Fruit fly (Drosophila melanogaster) whole organism, embryonic: ENCODE data around the gene CG12056.

Source experiments
- Abd-B ChIP-seq: fragments of 200-800 bp; sonication (Bioruptor generic); optimal IDR thresholded peaks from 2 replicates; lab custom pipeline; 2018; ENCODE audit warnings: missing biosample characterization, mild to moderate bottlenecking, missing genetic modification characterization, moderate library complexity
- CG10565 ChIP-seq: fragments of 200-800 bp; sonication (Bioruptor generic); optimal IDR thresholded peaks from 3 replicates; lab custom pipeline; 2016; ENCODE audit warnings: missing biosample characterization, mild to moderate bottlenecking, missing genetic modification characterization
- CG10959 ChIP-seq: fragments of 200-800 bp; sonication (Bioruptor generic); IDR thresholded peaks from 2 replicates; pipeline ENCODE4 v1.3.6; 2022; ENCODE audit warnings: missing biosample characterization, missing genetic modification characterization
- CG11398 ChIP-seq: fragments of 200-800 bp; sonication (Bioruptor generic); optimal IDR thresholded peaks from 2 replicates; lab custom pipeline; 2016; ENCODE audit warnings: missing biosample characterization, missing genetic modification characterization
- CG12299 ChIP-seq: fragments of 200-800 bp; sonication (Bioruptor generic); optimal IDR thresholded peaks from 2 replicates; lab custom pipeline; 2018; ENCODE audit warnings: missing biosample characterization, mild to moderate bottlenecking, missing genetic modification characterization
- CG12769 ChIP-seq: fragments of 200-800 bp; sonication (Bioruptor generic); optimal IDR thresholded peaks from 2 replicates; lab custom pipeline; 2019; ENCODE audit warnings: missing biosample characterization, mild to moderate bottlenecking, missing genetic modification characterization, moderate library complexity
- CG13123 ChIP-seq: fragments of 200-800 bp; sonication (Bioruptor generic); optimal IDR thresholded peaks from 2 replicates; lab custom pipeline; 2016; ENCODE audit warnings: missing biosample characterization, missing genetic modification characterization
- CG15696 ChIP-seq: fragments of 200-800 bp; sonication (Bioruptor generic); optimal IDR thresholded peaks from 2 replicates; lab custom pipeline; 2019; ENCODE audit warnings: missing biosample characterization, mild to moderate bottlenecking, missing genetic modification characterization, moderate library complexity
- CG17186 ChIP-seq: fragments of 200-800 bp; sonication (Bioruptor generic); optimal IDR thresholded peaks from 3 replicates; lab custom pipeline; 2017; ENCODE audit warnings: missing biosample characterization, missing genetic modification reagents, missing genetic modification characterization
- CG17359 ChIP-seq: fragments of 200-800 bp; sonication (Bioruptor generic); optimal IDR thresholded peaks from 3 replicates; lab custom pipeline; 2018; ENCODE audit warnings: missing biosample characterization, mild to moderate bottlenecking, missing genetic modification characterization, moderate library complexity
- CG17361 ChIP-seq: fragments of 200-800 bp; sonication (Bioruptor generic); IDR thresholded peaks from 3 replicates; pipeline ENCODE4 v1.3.6; 2022; ENCODE audit warnings: missing biosample characterization, missing genetic modification characterization
- CG2120 ChIP-seq: fragments of 200-800 bp; sonication (Bioruptor generic); optimal IDR thresholded peaks from 3 replicates; lab custom pipeline; 2016; ENCODE audit warnings: missing biosample characterization, missing genetic modification characterization
- CG30431 ChIP-seq: fragments of 200-800 bp; sonication (Bioruptor generic); optimal IDR thresholded peaks from 2 replicates; lab custom pipeline; 2017; ENCODE audit warnings: missing biosample characterization, missing genetic modification characterization
- CG31441 ChIP-seq: fragments of 200-800 bp; sonication (Bioruptor generic); IDR thresholded peaks from 2 replicates; pipeline ENCODE4 v1.3.6; 2022; ENCODE audit warnings: missing biosample characterization, missing genetic modification characterization
- CG3726 ChIP-seq: fragments of 200-800 bp; sonication (Bioruptor generic); IDR thresholded peaks from 3 replicates; pipeline ENCODE4, ENCODE4 v1.3.6; 2022; ENCODE audit warnings: missing biosample characterization, missing genetic modification characterization
- CG3838 ChIP-seq: fragments of 200-800 bp; sonication (Bioruptor generic); optimal IDR thresholded peaks from 3 replicates; lab custom pipeline; 2016; ENCODE audit warnings: missing biosample characterization, missing genetic modification characterization
- CG7745 ChIP-seq: fragments of 200-800 bp; sonication (Bioruptor generic); optimal IDR thresholded peaks from 2 replicates; lab custom pipeline; 2018; ENCODE audit warnings: missing biosample characterization, mild to moderate bottlenecking, missing genetic modification characterization, moderate library complexity
- CG8290 ChIP-seq, 3 experiments: fragments of 200-800 bp; sonication (Bioruptor generic); optimal IDR thresholded peaks; 2 replicates each; lab custom pipeline; 2016 to 2019; ENCODE audit warnings: missing biosample characterization in 3 of 3, missing genetic modification characterization in 3 of 3, mild to moderate bottlenecking in 2 of 3, moderate library complexity in 1 of 3
- CoRest ChIP-seq: fragments of 200-800 bp; sonication (Bioruptor generic); optimal IDR thresholded peaks from 3 replicates; lab custom pipeline; 2018; ENCODE audit warnings: missing biosample characterization, mild to moderate bottlenecking, missing genetic modification characterization, moderate library complexity
- Dip2 ChIP-seq: fragments of 200-800 bp; sonication (Bioruptor generic); IDR thresholded peaks from 2 replicates; pipeline ENCODE4 v1.3.6; 2022; ENCODE audit warnings: missing biosample characterization, missing genetic modification characterization
- Dp ChIP-seq: fragments of 200-800 bp; sonication (Bioruptor generic); optimal IDR thresholded peaks from 2 replicates; lab custom pipeline; 2018; ENCODE audit warnings: missing biosample characterization, mild to moderate bottlenecking, missing genetic modification characterization, moderate library complexity
- Ets97D ChIP-seq: fragments of 200-800 bp; sonication (Bioruptor generic); optimal IDR thresholded peaks from 3 replicates; lab custom pipeline; 2016; ENCODE audit warnings: missing biosample characterization, missing genetic modification characterization
- Gsc ChIP-seq: fragments of 200-800 bp; sonication (Bioruptor generic); IDR thresholded peaks from 2 replicates; pipeline ENCODE4 v1.3.6; 2022; ENCODE audit warnings: missing biosample characterization, missing genetic modification characterization
- HmgD ChIP-seq: fragments of 200-800 bp; sonication (Bioruptor generic); optimal IDR thresholded peaks from 3 replicates; lab custom pipeline; 2016; ENCODE audit warnings: missing biosample characterization, missing genetic modification characterization
- MTF-1 ChIP-seq: fragments of 200-800 bp; sonication (Bioruptor generic); optimal IDR thresholded peaks from 2 replicates; lab custom pipeline; 2018; ENCODE audit warnings: missing biosample characterization, mild to moderate bottlenecking, missing genetic modification characterization, borderline replicate concordance
- Mes4 ChIP-seq: fragments of 200-800 bp; sonication (Bioruptor generic); optimal IDR thresholded peaks from 2 replicates; lab custom pipeline; 2016; ENCODE audit warnings: missing biosample characterization, missing genetic modification characterization
- Myb ChIP-seq: fragments of 200-800 bp; sonication (Bioruptor generic); optimal IDR thresholded peaks from 2 replicates; lab custom pipeline; 2016; ENCODE audit warnings: missing biosample characterization, missing genetic modification characterization
- Poxn ChIP-seq: fragments of 200-800 bp; sonication (Bioruptor generic); IDR thresholded peaks from 2 replicates; pipeline ENCODE4 v1.3.6; 2022; ENCODE audit warnings: missing biosample characterization, missing genetic modification characterization
- Spps ChIP-seq: fragments of 200-800 bp; sonication (Bioruptor generic); optimal IDR thresholded peaks from 2 replicates; lab custom pipeline; 2018; ENCODE audit warnings: missing biosample characterization, mild to moderate bottlenecking, missing genetic modification characterization
- TFAM ChIP-seq: fragments of 200-800 bp; sonication (Bioruptor generic); optimal IDR thresholded peaks from 2 replicates; lab custom pipeline; 2017; ENCODE audit warnings: missing biosample characterization, missing genetic modification characterization, inconsistent platforms
- ab ChIP-seq: fragments of 200-800 bp; sonication (Bioruptor generic); optimal IDR thresholded peaks from 2 replicates; lab custom pipeline; 2016; ENCODE audit warnings: missing biosample characterization, missing genetic modification characterization
- ap ChIP-seq: fragments of 200-800 bp; sonication (Bioruptor generic); IDR thresholded peaks from 2 replicates; pipeline ENCODE4 v1.3.6; 2022; ENCODE audit warnings: missing biosample characterization, missing genetic modification characterization
- bab2 ChIP-seq: fragments of 200-800 bp; sonication (Bioruptor generic); optimal IDR thresholded peaks from 2 replicates; lab custom pipeline; 2016; ENCODE audit warnings: missing biosample characterization, missing genetic modification characterization
- br ChIP-seq: fragments of >200 bp; optimal IDR thresholded peaks from 2 replicates; lab custom pipeline; 2017
- bsh ChIP-seq, 2 experiments: fragments of 200-800 bp; sonication (Bioruptor generic); optimal IDR thresholded peaks; 2 replicates each; lab custom pipeline; 2017 to 2018; ENCODE audit warnings: mild to moderate bottlenecking in 2 of 2, missing biosample characterization in 2 of 2, missing genetic modification characterization in 2 of 2, moderate library complexity in 1 of 2
- chinmo ChIP-seq: fragments of 200-800 bp; sonication (Bioruptor generic); IDR thresholded peaks from 4 replicates; pipeline ENCODE4 v1.3.6; 2022; ENCODE audit warnings: missing biosample characterization, missing genetic modification characterization; ENCODE audit not compliant: partially characterized antibody
- crol ChIP-seq: fragments of 200-800 bp; sonication (Bioruptor generic); IDR thresholded peaks from 2 replicates; pipeline ENCODE4 v1.3.6; 2022; ENCODE audit warnings: missing biosample characterization, missing genetic modification characterization
- dmrt11E ChIP-seq: fragments of 200-800 bp; sonication (Bioruptor generic); optimal IDR thresholded peaks from 3 replicates; lab custom pipeline; 2018; ENCODE audit warnings: missing biosample characterization, mild to moderate bottlenecking, missing genetic modification characterization, moderate library complexity
- exex ChIP-seq: fragments of 200-800 bp; sonication (Bioruptor generic); optimal IDR thresholded peaks from 4 replicates; lab custom pipeline; 2018; ENCODE audit warnings: missing biosample characterization, mild to moderate bottlenecking, missing genetic modification characterization, moderate library complexity
- gce ChIP-seq: fragments of 200-800 bp; sonication (Bioruptor generic); IDR thresholded peaks from 3 replicates; pipeline ENCODE4 v1.3.6; 2022; ENCODE audit warnings: missing biosample characterization, missing genetic modification characterization
- gfzf ChIP-seq: fragments of 200-800 bp; sonication (Bioruptor generic); optimal IDR thresholded peaks from 2 replicates; lab custom pipeline; 2016; ENCODE audit warnings: missing biosample characterization, mild to moderate bottlenecking, missing genetic modification characterization, moderate library complexity
- insv ChIP-seq, 2 experiments: fragments of 200-800 bp; sonication (Bioruptor generic); optimal IDR thresholded peaks; 3 replicates each; lab custom pipeline; 2016 to 2018; ENCODE audit warnings: missing biosample characterization in 2 of 2, missing genetic modification characterization in 2 of 2
- kni ChIP-seq: fragments of 200-800 bp; sonication (Bioruptor generic); optimal IDR thresholded peaks from 3 replicates; lab custom pipeline; 2017; ENCODE audit warnings: mild to moderate bottlenecking, missing biosample characterization, missing genetic modification reagents, missing genetic modification characterization
- lmd ChIP-seq: fragments of 200-800 bp; sonication (Bioruptor generic); IDR thresholded peaks from 2 replicates; pipeline ENCODE4 v1.3.6; 2022; ENCODE audit warnings: missing biosample characterization, missing genetic modification characterization
- org-1 ChIP-seq: fragments of 200-800 bp; sonication (Bioruptor generic); optimal IDR thresholded peaks from 2 replicates; lab custom pipeline; 2017; ENCODE audit warnings: missing biosample characterization, missing genetic modification characterization
- phol ChIP-seq: fragments of 200-800 bp; sonication (Bioruptor generic); optimal IDR thresholded peaks from 3 replicates; lab custom pipeline; 2018; ENCODE audit warnings: missing biosample characterization, mild to moderate bottlenecking, missing genetic modification characterization, moderate library complexity
- pita ChIP-seq: fragments of 200-800 bp; sonication (Bioruptor generic); optimal IDR thresholded peaks from 2 replicates; lab custom pipeline; 2017; ENCODE audit warnings: missing biosample characterization, mild to moderate bottlenecking, missing genetic modification characterization
- salm ChIP-seq: fragments of 200-800 bp; sonication (Bioruptor generic); optimal IDR thresholded peaks from 2 replicates; lab custom pipeline; 2018; ENCODE audit warnings: missing biosample characterization, mild to moderate bottlenecking, missing genetic modification characterization
- scrt ChIP-seq: fragments of 200-800 bp; sonication (Bioruptor generic); optimal IDR thresholded peaks from 2 replicates; lab custom pipeline; 2018; ENCODE audit warnings: missing biosample characterization, mild to moderate bottlenecking, missing genetic modification characterization, moderate library complexity
- sens ChIP-seq: fragments of 200-800 bp; sonication (Bioruptor generic); peaks from one replicate; lab custom pipeline; 2016; ENCODE audit warnings: missing biosample characterization, missing genetic modification characterization
- vvl ChIP-seq: fragments of 200-800 bp; sonication (Bioruptor generic); IDR thresholded peaks from 2 replicates; pipeline ENCODE4 v1.3.6; 2022; ENCODE audit warnings: missing biosample characterization, missing genetic modification characterization

Gene CG12056

DNA sequence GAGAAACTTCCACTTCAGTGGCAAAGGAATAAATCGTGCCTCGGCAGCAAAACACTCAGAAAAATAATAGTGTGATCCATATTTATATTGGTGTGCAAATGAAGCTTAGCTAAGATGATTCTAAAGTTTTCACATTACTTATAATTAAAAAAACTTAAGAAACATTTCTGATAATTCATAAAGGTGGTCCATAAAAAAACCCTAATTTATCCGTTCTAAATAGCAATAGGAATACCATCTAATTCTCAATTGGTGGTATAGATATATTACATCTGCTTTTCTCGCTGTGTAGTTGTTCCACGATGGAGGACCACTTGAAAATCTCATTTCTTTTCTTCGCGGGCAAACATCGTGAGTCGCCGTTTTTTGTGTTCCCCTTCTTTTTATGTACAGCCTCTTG, 37.3 kb upstream of the CG12056 start (continued):
- TF ChIP-seq CG17186 (no peak), Dp (GFP tag; lab: Kevin White, UChicago) (no peak), salm (tag; lab: Kevin White, UChicago) (no peak), CG10959 (GFP tag; lab: Robert Waterston, UW) (peak; percentile 36; the same call in 1 of the 2 replicates), Mes4 (GFP tag; lab: Kevin White, UChicago) (no peak), CG10565 (no peak), CG13123 (GFP tag; lab: Kevin White, UChicago) (no peak), Gsc (GFP tag; lab: Robert Waterston, UW) (no peak), dmrt11E (tag; lab: Kevin White, UChicago) (peak; percentile 64), gce (GFP tag; lab: Robert Waterston, UW) (no peak), chinmo (GFP tag; lab: Robert Waterston, UW) (no peak), CG8290 (GFP tag; optimal IDR thresholded peaks at IDR 0.05; lab: Kevin White, UChicago) (no peak), CG8290 (tag; optimal IDR thresholded peaks at IDR 0.05; lab: Kevin White, UChicago) (no peak), CG30431 (GFP tag; lab: Kevin White, UChicago) (no peak), HmgD (GFP tag; lab: Kevin White, UChicago) (no peak), TFAM (GFP tag; lab: Kevin White, UChicago) (no peak), crol (GFP tag; lab: Robert Waterston, UW) (no peak), sens (peak; percentile 95), CG17361 (GFP tag; lab: Robert Waterston, UW) (peak; percentile 64; the same call in 2 of the 3 replicates), Poxn (GFP tag; lab: Robert Waterston, UW) (no peak), Abd-B (GFP tag; lab: Kevin White, UChicago) (peak; percentile 34), CG31441 (peak; percentile 25; the same call in 1 of the 2 replicates), CG12769 (tag; lab: Kevin White, UChicago) (no peak), org-1 (GFP tag; lab: Kevin White, UChicago) (no peak), Spps (tag; lab: Kevin White, UChicago) (peak; percentile 38), bsh (GFP tag; optimal IDR thresholded peaks at IDR 0.05; lab: Kevin White, UChicago) (peak; percentile 59 to 76), gfzf (GFP tag; lab: Kevin White, UChicago) (no peak), ap (GFP tag; lab: Robert Waterston, UW) (no peak), CG2120 (GFP tag; lab: Kevin White, UChicago) (peak; percentile 67), CoRest (tag; lab: Kevin White, UChicago) (peak; percentile 58), CG11398 (GFP tag; lab: Kevin White, UChicago) (no peak), insv (GFP tag; optimal IDR thresholded peaks at IDR 0.05; lab: Kevin White, UChicago) (peak in 1 of 2 experiments; percentile 2), CG15696 (peak; percentile 81), pita (GFP tag; lab: Kevin White, UChicago) (no peak), lmd (peak; percentile 48; the same call in 1 of the 2 replicates), phol (tag; lab: Kevin White, UChicago) (peak; percentile 77), CG12299 (tag; lab: Kevin White, UChicago) (peak; percentile 19), vvl (GFP tag; lab: Robert Waterston, UW) (peak; percentile 42; the same call in 1 of the 2 replicates), CG3838 (GFP tag; lab: Kevin White, UChicago) (no peak), kni (no peak), Myb (GFP tag; lab: Kevin White, UChicago) (no peak), scrt (GFP tag; lab: Kevin White, UChicago) (peak; percentile 39), Dip2 (GFP tag; lab: Robert Waterston, UW) (no peak), exex (tag; lab: Kevin White, UChicago) (no peak), ab (no peak), MTF-1 (GFP tag; lab: Kevin White, UChicago) (peak; percentile 8), CG3726 (GFP tag; lab: Robert Waterston, UW) (no peak), CG7745 (tag; lab: Kevin White, UChicago) (no peak), bab2 (peak; percentile 64), Ets97D (no peak), br (lab: Kevin White, UChicago) (no peak), CG17359 (peak; percentile 69)
